Fruit fly (Drosophila melanogaster) whole organism, embryonic: ENCODE results near the gene Polr3I.

Source experiments
- Ada2b ChIP-seq: fragments of 200-800 bp; sonication (Bioruptor generic); IDR thresholded peaks from 2 replicates; pipeline ENCODE4 v1.3.6; 2022; ENCODE audit warnings: missing biosample characterization, missing genetic modification characterization
- Atf6 ChIP-seq: fragments of 200-800 bp; sonication (Bioruptor generic); IDR thresholded peaks from 2 replicates; pipeline ENCODE4 v1.3.6; 2022; ENCODE audit warnings: missing biosample characterization, missing genetic modification characterization
- CG10543 ChIP-seq: fragments of 200-800 bp; sonication (Bioruptor generic); optimal IDR thresholded peaks from 3 replicates; lab custom pipeline; 2017; ENCODE audit warnings: missing biosample characterization, mild to moderate bottlenecking, missing genetic modification characterization, moderate library complexity
- CG10654 ChIP-seq: fragments of 200-800 bp; sonication (Bioruptor generic); optimal IDR thresholded peaks from 2 replicates; lab custom pipeline; 2016; ENCODE audit warnings: missing biosample characterization, missing genetic modification characterization
- CG12071 ChIP-seq: fragments of 200-800 bp; sonication (Bioruptor generic); optimal IDR thresholded peaks from 3 replicates; lab custom pipeline; 2018; ENCODE audit warnings: missing biosample characterization, mild to moderate bottlenecking, missing genetic modification characterization
- CG12391 ChIP-seq: fragments of 200-800 bp; sonication (Bioruptor generic); optimal IDR thresholded peaks from 3 replicates; lab custom pipeline; 2018; ENCODE audit warnings: missing biosample characterization, mild to moderate bottlenecking, missing genetic modification characterization, moderate library complexity
- CG14860 ChIP-seq: fragments of 200-800 bp; sonication (Bioruptor generic); IDR thresholded peaks from 3 replicates; pipeline ENCODE4 v1.3.6; 2022; ENCODE audit warnings: missing biosample characterization, missing genetic modification characterization; ENCODE audit not compliant: partially characterized antibody
- CG17328 ChIP-seq: fragments of 200-800 bp; sonication (Bioruptor generic); IDR thresholded peaks from 2 replicates; pipeline ENCODE4 v1.3.6; 2022; ENCODE audit warnings: missing biosample characterization, missing genetic modification characterization
- CG2120 ChIP-seq: fragments of 200-800 bp; sonication (Bioruptor generic); optimal IDR thresholded peaks from 3 replicates; lab custom pipeline; 2016; ENCODE audit warnings: missing biosample characterization, missing genetic modification characterization
- CG2678 ChIP-seq: fragments of 200-800 bp; sonication (Bioruptor generic); optimal IDR thresholded peaks from 3 replicates; lab custom pipeline; 2019; ENCODE audit warnings: missing biosample characterization, mild to moderate bottlenecking, missing genetic modification characterization, moderate library complexity
- CG31441 ChIP-seq: fragments of 200-800 bp; sonication (Bioruptor generic); IDR thresholded peaks from 2 replicates; pipeline ENCODE4 v1.3.6; 2022; ENCODE audit warnings: missing biosample characterization, missing genetic modification characterization
- CG3163 ChIP-seq: fragments of 200-800 bp; sonication (Bioruptor generic); optimal IDR thresholded peaks from 3 replicates; lab custom pipeline; 2016; ENCODE audit warnings: missing biosample characterization, missing genetic modification characterization
- CG3281 ChIP-seq: fragments of 200-800 bp; sonication (Bioruptor generic); optimal IDR thresholded peaks from 3 replicates; lab custom pipeline; 2017; ENCODE audit warnings: missing biosample characterization, mild to moderate bottlenecking, missing genetic modification characterization
- CG3838 ChIP-seq: fragments of 200-800 bp; sonication (Bioruptor generic); optimal IDR thresholded peaks from 3 replicates; lab custom pipeline; 2016; ENCODE audit warnings: missing biosample characterization, missing genetic modification characterization
- CG7372 ChIP-seq: fragments of 200-800 bp; sonication (Bioruptor generic); IDR thresholded peaks from 2 replicates; pipeline ENCODE4 v1.3.6; 2022; ENCODE audit warnings: missing biosample characterization, missing genetic modification characterization
- CG7745 ChIP-seq: fragments of 200-800 bp; sonication (Bioruptor generic); optimal IDR thresholded peaks from 2 replicates; lab custom pipeline; 2018; ENCODE audit warnings: missing biosample characterization, mild to moderate bottlenecking, missing genetic modification characterization, moderate library complexity
- CoRest ChIP-seq: fragments of 200-800 bp; sonication (Bioruptor generic); optimal IDR thresholded peaks from 3 replicates; lab custom pipeline; 2018; ENCODE audit warnings: missing biosample characterization, mild to moderate bottlenecking, missing genetic modification characterization, moderate library complexity
- Dip2 ChIP-seq: fragments of 200-800 bp; sonication (Bioruptor generic); IDR thresholded peaks from 2 replicates; pipeline ENCODE4 v1.3.6; 2022; ENCODE audit warnings: missing biosample characterization, missing genetic modification characterization
- Drgx ChIP-seq: fragments of 200-800 bp; sonication (Bioruptor generic); IDR thresholded peaks from 2 replicates; pipeline ENCODE4 v1.3.6; 2022; ENCODE audit warnings: missing biosample characterization, missing genetic modification characterization
- Fer1 ChIP-seq: fragments of 200-800 bp; sonication (Bioruptor generic); optimal IDR thresholded peaks from 2 replicates; lab custom pipeline; 2017; ENCODE audit warnings: missing biosample characterization, mild to moderate bottlenecking, missing genetic modification characterization
- Gsc ChIP-seq: fragments of 200-800 bp; sonication (Bioruptor generic); IDR thresholded peaks from 2 replicates; pipeline ENCODE4 v1.3.6; 2022; ENCODE audit warnings: missing biosample characterization, missing genetic modification characterization
- H15 ChIP-seq: fragments of 200-800 bp; sonication (Bioruptor generic); IDR thresholded peaks from 3 replicates; pipeline ENCODE4 v1.3.6; 2022; ENCODE audit warnings: missing biosample characterization, missing genetic modification characterization
- HLH3B ChIP-seq: fragments of 200-800 bp; sonication (Bioruptor generic); IDR thresholded peaks from 2 replicates; pipeline ENCODE4 v1.3.6; 2022; ENCODE audit warnings: missing biosample characterization, missing genetic modification characterization
- HLH4C ChIP-seq: fragments of 200-800 bp; sonication (Bioruptor generic); IDR thresholded peaks from 3 replicates; pipeline ENCODE4 v1.3.6; 2022; ENCODE audit warnings: missing biosample characterization, missing genetic modification characterization; ENCODE audit not compliant: partially characterized antibody
- Med ChIP-seq: fragments of 200-800 bp; sonication (Bioruptor generic); peaks from one replicate; lab custom pipeline; 2016; ENCODE audit warnings: missing biosample characterization, missing genetic modification characterization, mild to moderate bottlenecking, inconsistent platforms, moderate library complexity
- Oaz ChIP-seq: fragments of 200-800 bp; sonication (Bioruptor generic); IDR thresholded peaks from 2 replicates; pipeline ENCODE4 v1.3.6; 2022; ENCODE audit warnings: missing biosample characterization, missing genetic modification characterization
- PHDP ChIP-seq: fragments of 200-800 bp; sonication (Bioruptor generic); optimal IDR thresholded peaks from 3 replicates; lab custom pipeline; 2018; ENCODE audit warnings: missing biosample characterization, mild to moderate bottlenecking, missing genetic modification characterization, moderate library complexity
- Usf ChIP-seq: fragments of 200-800 bp; sonication (Bioruptor generic); optimal IDR thresholded peaks from 2 replicates; lab custom pipeline; 2017; ENCODE audit warnings: missing genotype, missing biosample characterization, missing genetic modification characterization
- aop ChIP-seq: fragments of 200-800 bp; sonication (Bioruptor generic); IDR thresholded peaks from 2 replicates; pipeline ENCODE4 v1.3.6; 2022; ENCODE audit warnings: missing biosample characterization, missing genetic modification characterization
- bbx ChIP-seq: fragments of 200-800 bp; sonication (Bioruptor generic); IDR thresholded peaks from 2 replicates; pipeline ENCODE4 v1.3.6; 2022; ENCODE audit warnings: missing biosample characterization, missing genetic modification characterization; ENCODE audit not compliant: partially characterized antibody
- caup ChIP-seq: fragments of 200-800 bp; sonication (Bioruptor generic); optimal IDR thresholded peaks from 3 replicates; lab custom pipeline; 2017; ENCODE audit warnings: missing biosample characterization, mild to moderate bottlenecking, missing genetic modification characterization, moderate library complexity; ENCODE audit not compliant: severe bottlenecking
- chinmo ChIP-seq: fragments of 200-800 bp; sonication (Bioruptor generic); IDR thresholded peaks from 4 replicates; pipeline ENCODE4 v1.3.6; 2022; ENCODE audit warnings: missing biosample characterization, missing genetic modification characterization; ENCODE audit not compliant: partially characterized antibody
- chn ChIP-seq: fragments of 200-800 bp; sonication (Bioruptor generic); optimal IDR thresholded peaks from 2 replicates; lab custom pipeline; 2016; ENCODE audit warnings: missing biosample characterization, missing genetic modification characterization
- danr ChIP-seq: fragments of 200-800 bp; sonication (Bioruptor generic); IDR thresholded peaks from 2 replicates; pipeline ENCODE4 v1.3.6; 2022; ENCODE audit warnings: missing biosample characterization, missing genetic modification characterization
- fd102C ChIP-seq: fragments of 200-800 bp; sonication (Bioruptor generic); optimal IDR thresholded peaks from 2 replicates; lab custom pipeline; 2018; ENCODE audit warnings: missing biosample characterization, mild to moderate bottlenecking, missing genetic modification characterization, moderate library complexity
- fd96Cb ChIP-seq: fragments of 200-800 bp; sonication (Bioruptor generic); optimal IDR thresholded peaks from 2 replicates; lab custom pipeline; 2018; ENCODE audit warnings: missing biosample characterization, mild to moderate bottlenecking, missing genetic modification characterization, moderate library complexity
- gfzf ChIP-seq: fragments of 200-800 bp; sonication (Bioruptor generic); optimal IDR thresholded peaks from 2 replicates; lab custom pipeline; 2016; ENCODE audit warnings: missing biosample characterization, mild to moderate bottlenecking, missing genetic modification characterization, moderate library complexity
- hbn ChIP-seq: fragments of 200-800 bp; sonication (Bioruptor generic); IDR thresholded peaks from 2 replicates; pipeline ENCODE4 v1.3.6; 2022; ENCODE audit warnings: missing biosample characterization, missing genetic modification characterization; ENCODE audit not compliant: partially characterized antibody
- jigr1 ChIP-seq: fragments of 200-800 bp; sonication (Bioruptor generic); IDR thresholded peaks from 3 replicates; pipeline ENCODE4 v1.3.6; 2022; ENCODE audit warnings: missing biosample characterization, missing genetic modification characterization
- ken ChIP-seq: fragments of 200-800 bp; sonication (Bioruptor generic); IDR thresholded peaks from 3 replicates; pipeline ENCODE4 v1.3.6; 2022; ENCODE audit warnings: missing biosample characterization, missing genetic modification characterization
- klu ChIP-seq: fragments of 200-800 bp; sonication (Bioruptor generic); IDR thresholded peaks from 2 replicates; pipeline ENCODE4 v1.3.6; 2022; ENCODE audit warnings: missing biosample characterization, missing genetic modification characterization
- lab ChIP-seq: fragments of 200-800 bp; sonication (Bioruptor generic); optimal IDR thresholded peaks from 3 replicates; lab custom pipeline; 2017; ENCODE audit warnings: missing biosample characterization, missing genetic modification characterization, mild to moderate bottlenecking, moderate library complexity, missing genetic modification reagents
- lola ChIP-seq, 3 experiments: fragments of >200 bp in 2 of 3; fragments of 200-800 bp in 1 of 3; sonication (Bioruptor generic) in 1 of 3; optimal IDR thresholded peaks; 2 replicates each; lab custom pipeline; 2017 to 2019; ENCODE audit warnings: missing biosample characterization in 3 of 3, missing genetic modification characterization in 3 of 3, mild to moderate bottlenecking in 1 of 3, moderate library complexity in 1 of 3
- pb ChIP-seq: fragments of 200-800 bp; sonication (Bioruptor generic); optimal IDR thresholded peaks from 3 replicates; lab custom pipeline; 2016; ENCODE audit warnings: missing biosample characterization, missing genetic modification characterization
- sqz ChIP-seq: fragments of 200-800 bp; sonication (Bioruptor generic); optimal IDR thresholded peaks from 3 replicates; lab custom pipeline; 2018; ENCODE audit warnings: missing biosample characterization, mild to moderate bottlenecking, missing genetic modification characterization
- sug ChIP-seq: fragments of 200-800 bp; optimal IDR thresholded peaks from 2 replicates; lab custom pipeline; 2019; ENCODE audit warnings: missing biosample characterization, mild to moderate bottlenecking, missing genetic modification characterization, moderate library complexity
- tin ChIP-seq: fragments of 200-800 bp; sonication (Bioruptor generic); optimal IDR thresholded peaks from 3 replicates; lab custom pipeline; 2016; ENCODE audit warnings: missing biosample characterization, missing genetic modification characterization
- tio ChIP-seq: fragments of 200-800 bp; sonication (Bioruptor generic); optimal IDR thresholded peaks from 2 replicates; lab custom pipeline; 2017; ENCODE audit warnings: missing biosample characterization, missing genetic modification characterization, inconsistent platforms
- toy ChIP-seq: fragments of 200-800 bp; sonication (Bioruptor generic); IDR thresholded peaks from 2 replicates; pipeline ENCODE4 v1.3.6; 2022; ENCODE audit warnings: missing biosample characterization, missing genetic modification characterization
- wdn ChIP-seq: fragments of 200-800 bp; sonication (Bioruptor generic); IDR thresholded peaks from 2 replicates; pipeline ENCODE4 v1.3.6; 2022; ENCODE audit warnings: missing biosample characterization, missing genetic modification characterization
- zen ChIP-seq: fragments of 200-800 bp; sonication (Bioruptor generic); optimal IDR thresholded peaks from 3 replicates; lab custom pipeline; 2018; ENCODE audit warnings: missing biosample characterization, mild to moderate bottlenecking, missing genetic modification characterization, moderate library complexity

Polr3I gene

DNA sequence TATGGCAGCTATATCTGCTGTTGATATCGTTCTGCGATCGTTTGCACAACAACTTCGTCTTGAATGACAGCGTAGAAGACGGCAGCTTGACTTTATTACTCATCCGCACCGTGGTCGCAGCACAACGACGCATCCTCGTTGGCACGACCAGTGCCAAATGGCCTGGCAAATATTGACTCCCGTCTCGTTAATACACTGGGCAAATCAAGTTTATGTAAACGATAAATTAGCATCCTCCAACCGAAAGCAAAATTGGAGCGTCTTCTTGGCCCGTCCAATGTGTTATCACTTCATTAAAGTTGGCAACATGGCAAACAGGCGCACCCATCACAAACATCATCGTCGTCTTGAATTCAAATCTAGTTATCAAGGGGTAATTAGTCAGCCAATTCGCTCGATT lies 33.1 kb downstream of the Polr3I start (continued):
- TF ChIP-seq CoRest (tag; lab: Kevin White, UChicago): no peak
- no peak for TF ChIP-seq Gsc (GFP tag; lab: Robert Waterston, UW)
- TF ChIP-seq Usf (GFP tag; lab: Kevin White, UChicago): no peak
- no peak for TF ChIP-seq HLH4C
- TF ChIP-seq Dip2 (GFP tag; lab: Robert Waterston, UW): no peak
- no peak for TF ChIP-seq Atf6 (GFP tag; lab: Robert Waterston, UW)
- TF ChIP-seq lola (GFP tag; optimal IDR thresholded peaks at IDR 0.05; lab: Kevin White, UChicago): no peak
- no peak for TF ChIP-seq Ada2b
- no peak for TF ChIP-seq aop
- no peak for TF ChIP-seq tio
- TF ChIP-seq H15 (GFP tag; lab: Robert Waterston, UW): no peak
- TF ChIP-seq CG12071 (GFP tag; lab: Kevin White, UChicago): no peak
- TF ChIP-seq bbx (GFP tag; lab: Robert Waterston, UW): no peak
- TF ChIP-seq CG2678 (tag; lab: Kevin White, UChicago): peak; percentile 23
- no peak for TF ChIP-seq CG7745 (tag; lab: Kevin White, UChicago)
- no peak for TF ChIP-seq tin (GFP tag; lab: Kevin White, UChicago)
- no peak for TF ChIP-seq CG31441
- TF ChIP-seq HLH3B (GFP tag; lab: Robert Waterston, UW): no peak
- TF ChIP-seq toy (GFP tag; lab: Robert Waterston, UW): no peak
- no peak for TF ChIP-seq jigr1 (GFP tag; lab: Robert Waterston, UW)
- no peak for TF ChIP-seq CG12391 (tag; lab: Kevin White, UChicago)
- TF ChIP-seq klu (GFP tag; lab: Robert Waterston, UW): no peak
- peak; percentile 3 for TF ChIP-seq caup
- TF ChIP-seq chinmo (GFP tag; lab: Robert Waterston, UW): 0 out of 4 replicates have a peak, but pooled peaks have one; percentile 10
- TF ChIP-seq CG2120: no peak
- TF ChIP-seq sug (tag; lab: Kevin White, UChicago): no peak
- TF ChIP-seq Drgx (GFP tag; lab: Robert Waterston, UW): no peak
- TF ChIP-seq CG14860 (GFP tag; lab: Robert Waterston, UW): no peak
- TF ChIP-seq CG17328 (GFP tag; lab: Robert Waterston, UW): no peak
- TF ChIP-seq pb (GFP tag; lab: Kevin White, UChicago): no peak
- TF ChIP-seq CG10543 (GFP tag; lab: Kevin White, UChicago): peak; percentile 9
- no peak for TF ChIP-seq fd96Cb
- peak; percentile 35 for TF ChIP-seq lab (GFP tag; lab: Kevin White, UChicago)
- no peak for TF ChIP-seq chn (GFP tag; lab: Kevin White, UChicago)
- peak; percentile 67 for TF ChIP-seq Med (GFP tag; lab: Kevin White, UChicago)
- no peak for TF ChIP-seq hbn (GFP tag; lab: Robert Waterston, UW)
- TF ChIP-seq zen (tag; lab: Kevin White, UChicago): no peak
- no peak for TF ChIP-seq CG3838 (GFP tag; lab: Kevin White, UChicago)
- no peak for TF ChIP-seq CG7372 (GFP tag; lab: Robert Waterston, UW)
- no peak for TF ChIP-seq wdn (GFP tag; lab: Robert Waterston, UW)
- TF ChIP-seq sqz (GFP tag; lab: Kevin White, UChicago): no peak
- TF ChIP-seq PHDP (tag; lab: Kevin White, UChicago): no peak
- no peak for TF ChIP-seq Oaz
- TF ChIP-seq danr (GFP tag; lab: Robert Waterston, UW): peak; percentile 8; the same call in 1 of the 2 replicates
- no peak for TF ChIP-seq ken
- TF ChIP-seq CG3163 (GFP tag; lab: Kevin White, UChicago): no peak
- TF ChIP-seq fd102C (GFP tag; lab: Kevin White, UChicago): no peak
- no peak for TF ChIP-seq gfzf (GFP tag; lab: Kevin White, UChicago)
- TF ChIP-seq Fer1 (GFP tag; lab: Kevin White, UChicago): peak; percentile 19
- no peak for TF ChIP-seq CG10654 (GFP tag; lab: Kevin White, UChicago)
- TF ChIP-seq CG3281 (GFP tag; lab: Kevin White, UChicago): peak; percentile 7
